Worm (Caenorhabditis elegans) whole organism, L2 larva: ENCODE data around the gene H02F09.3.

ENCODE experiments used
- C34F6.9 ChIP-seq: fragments of 150-350 bp; optimal IDR thresholded peaks from 2 replicates; lab custom pipeline; 2014; ENCODE audit warnings: missing biosample characterization, missing genetic modification characterization
- F13H6.1 ChIP-seq: sonication (generic microtip); optimal IDR thresholded peaks from 2 replicates; lab custom pipeline; 2016; ENCODE audit warnings: missing genetic modification characterization, missing compliant biosample characterization
- R02D3.7 ChIP-seq: fragments of 150-350 bp; optimal IDR thresholded peaks from 2 replicates; lab custom pipeline; 2014; ENCODE audit warnings: missing biosample characterization, missing genetic modification characterization
- Y55F3AM.14 ChIP-seq: fragments of 200-800 bp; sonication (Bioruptor generic); optimal IDR thresholded peaks from 2 replicates; lab custom pipeline; 2018; ENCODE audit warnings: mild to moderate bottlenecking, missing genetic modification characterization, missing compliant biosample characterization
- ZK546.5 ChIP-seq: sonication (generic microtip); optimal IDR thresholded peaks from 2 replicates; lab custom pipeline; 2017; ENCODE audit warnings: missing biosample characterization, missing genetic modification characterization
- alr-1 ChIP-seq: fragments of 150-350 bp; optimal IDR thresholded peaks from 2 replicates; lab custom pipeline; 2014; ENCODE audit warnings: missing biosample characterization, missing genetic modification characterization
- ama-1 ChIP-seq: fragments of 150-350 bp; optimal IDR thresholded peaks from 2 replicates; lab custom pipeline; 2018; ENCODE audit warnings: inconsistent platforms
- blmp-1 ChIP-seq: sonication (generic microtip); optimal IDR thresholded peaks from 2 replicates; lab custom pipeline; 2017; ENCODE audit warnings: missing genetic modification characterization, mild to moderate bottlenecking, missing compliant biosample characterization, antibody characterized with exemption, moderate library complexity; ENCODE audit not compliant: insufficient read depth
- ceh-16 ChIP-seq: fragments of 150-350 bp; optimal IDR thresholded peaks from 2 replicates; lab custom pipeline; 2014; ENCODE audit warnings: missing biosample characterization, missing genetic modification characterization
- crh-2 ChIP-seq: sonication (generic microtip); optimal IDR thresholded peaks from 2 replicates; lab custom pipeline; 2017; ENCODE audit warnings: missing biosample characterization, missing genetic modification characterization
- egl-27 ChIP-seq: sonication (generic microtip); optimal IDR thresholded peaks from 3 replicates; lab custom pipeline; 2017; ENCODE audit warnings: missing biosample characterization, missing genetic modification reagents, missing genetic modification characterization
- elt-1 ChIP-seq: fragments of 150-350 bp; optimal IDR thresholded peaks from 2 replicates; lab custom pipeline; 2014; ENCODE audit warnings: missing biosample characterization, missing genetic modification characterization
- fos-1 ChIP-seq: fragments of 150-350 bp; optimal IDR thresholded peaks from 2 replicates; lab custom pipeline; 2014; ENCODE audit warnings: missing biosample characterization, missing genetic modification characterization
- gmeb-1 ChIP-seq: fragments of 150-350 bp; optimal IDR thresholded peaks from 2 replicates; lab custom pipeline; 2014; ENCODE audit warnings: missing biosample characterization, missing genetic modification characterization
- lin-11 ChIP-seq: fragments of 150-350 bp; sonication (generic microtip); optimal IDR thresholded peaks from 2 replicates; lab custom pipeline; 2014; ENCODE audit warnings: missing biosample characterization, missing genetic modification characterization, inconsistent platforms, mixed read lengths
- lin-13 ChIP-seq: fragments of 150-350 bp; optimal IDR thresholded peaks from 2 replicates; lab custom pipeline; 2014; ENCODE audit warnings: missing biosample characterization, missing genetic modification reagents, missing genetic modification characterization
- lin-39 ChIP-seq: fragments of 150-350 bp; optimal IDR thresholded peaks from 2 replicates; lab custom pipeline; 2014; ENCODE audit warnings: missing biosample characterization, missing genetic modification reagents, missing genetic modification characterization
- lsy-2 ChIP-seq, 2 experiments: fragments of 150-350 bp in 1 of 2; sonication (generic microtip) in 1 of 2; optimal IDR thresholded peaks; 2 replicates each; lab custom pipeline; 2014 to 2017; ENCODE audit warnings: missing biosample characterization in 2 of 2, missing genetic modification characterization in 2 of 2
- mab-5 ChIP-seq: fragments of 150-350 bp; optimal IDR thresholded peaks from 2 replicates; lab custom pipeline; 2014; ENCODE audit warnings: missing biosample characterization, missing genetic modification characterization
- mbf-1 ChIP-seq: sonication (generic microtip); optimal IDR thresholded peaks from 2 replicates; lab custom pipeline; 2017; ENCODE audit warnings: missing biosample characterization, missing genetic modification characterization
- mdl-1 ChIP-seq, 2 experiments: fragments of 150-350 bp in 1 of 2; sonication (generic microtip) in 1 of 2; optimal IDR thresholded peaks; 2 replicates each; lab custom pipeline; 2017; ENCODE audit warnings: missing biosample characterization in 2 of 2, missing genetic modification characterization in 2 of 2
- nhr-10 ChIP-seq: sonication (generic microtip); optimal IDR thresholded peaks from 2 replicates; lab custom pipeline; 2017; ENCODE audit warnings: missing biosample characterization, missing genetic modification characterization
- nhr-11 ChIP-seq: fragments of 150-350 bp; optimal IDR thresholded peaks from 2 replicates; lab custom pipeline; 2014; ENCODE audit warnings: missing biosample characterization, missing genetic modification characterization
- nhr-129 ChIP-seq: fragments of 150-350 bp; optimal IDR thresholded peaks from 2 replicates; lab custom pipeline; 2014; ENCODE audit warnings: missing biosample characterization, missing genetic modification characterization
- nhr-21 ChIP-seq: fragments of 150-350 bp; optimal IDR thresholded peaks from 2 replicates; lab custom pipeline; 2014; ENCODE audit warnings: missing biosample characterization, missing genetic modification characterization
- nhr-23 ChIP-seq: fragments of 150-350 bp; optimal IDR thresholded peaks from 2 replicates; lab custom pipeline; 2014; ENCODE audit warnings: missing biosample characterization, missing genetic modification reagents, missing genetic modification characterization
- nhr-237 ChIP-seq: fragments of 150-350 bp; optimal IDR thresholded peaks from 2 replicates; lab custom pipeline; 2014; ENCODE audit warnings: missing biosample characterization, missing genetic modification characterization
- nhr-25 ChIP-seq: fragments of 150-350 bp; sonication (generic microtip); optimal IDR thresholded peaks from 3 replicates; lab custom pipeline; 2014; ENCODE audit warnings: missing biosample characterization, missing genetic modification characterization
- nhr-6 ChIP-seq: fragments of 150-350 bp; optimal IDR thresholded peaks from 2 replicates; lab custom pipeline; 2014; ENCODE audit warnings: missing biosample characterization, missing genetic modification characterization
- nhr-77 ChIP-seq: fragments of 150-350 bp; optimal IDR thresholded peaks from 2 replicates; lab custom pipeline; 2014; ENCODE audit warnings: missing biosample characterization, missing genetic modification characterization
- peb-1 ChIP-seq: fragments of 150-350 bp; optimal IDR thresholded peaks from 2 replicates; lab custom pipeline; 2014; ENCODE audit warnings: missing biosample characterization, missing genetic modification characterization
- sem-4 ChIP-seq: fragments of 150-350 bp; optimal IDR thresholded peaks from 2 replicates; lab custom pipeline; 2014; ENCODE audit warnings: missing biosample characterization, missing genetic modification reagents, missing genetic modification characterization
- skn-1 ChIP-seq: sonication (generic microtip); optimal IDR thresholded peaks from 2 replicates; lab custom pipeline; 2017; ENCODE audit warnings: missing biosample characterization, missing genetic modification characterization
- sma-3 ChIP-seq: sonication (generic microtip); optimal IDR thresholded peaks from 2 replicates; lab custom pipeline; 2016; ENCODE audit warnings: missing genetic modification reagents, missing genetic modification characterization, missing compliant biosample characterization
- sma-9 ChIP-seq, 2 experiments: fragments of 150-350 bp in 1 of 2; sonication (generic microtip) in 1 of 2; optimal IDR thresholded peaks; 2 replicates each; lab custom pipeline; 2014 to 2016; ENCODE audit warnings: missing genetic modification characterization in 2 of 2, mild to moderate bottlenecking in 1 of 2, missing biosample characterization in 1 of 2, missing compliant biosample characterization in 1 of 2, missing genetic modification reagents in 1 of 2, moderate library complexity in 1 of 2
- snpc-4 ChIP-seq: fragments of 150-350 bp; optimal IDR thresholded peaks from 2 replicates; lab custom pipeline; 2014; ENCODE audit warnings: missing biosample characterization, missing genetic modification characterization
- unc-39 ChIP-seq: fragments of 150-350 bp; optimal IDR thresholded peaks from 2 replicates; lab custom pipeline; 2014; ENCODE audit warnings: missing biosample characterization, missing genetic modification characterization
- unc-55 ChIP-seq: fragments of 150-350 bp; sonication (generic microtip); optimal IDR thresholded peaks from 3 replicates; lab custom pipeline; 2014; ENCODE audit warnings: missing biosample characterization, missing genetic modification reagents, missing genetic modification characterization
- unc-62 ChIP-seq: fragments of 150-350 bp; optimal IDR thresholded peaks from 2 replicates; lab custom pipeline; 2014; ENCODE audit warnings: missing biosample characterization, missing genetic modification reagents, missing genetic modification characterization
- zag-1 ChIP-seq: fragments of 150-350 bp; optimal IDR thresholded peaks from 2 replicates; lab custom pipeline; 2014; ENCODE audit warnings: missing biosample characterization, missing genetic modification characterization
- ztf-4 ChIP-seq: fragments of 150-350 bp; optimal IDR thresholded peaks from 2 replicates; lab custom pipeline; 2014; ENCODE audit warnings: missing biosample characterization, missing genetic modification characterization

Gene H02F09.3

DNA sequence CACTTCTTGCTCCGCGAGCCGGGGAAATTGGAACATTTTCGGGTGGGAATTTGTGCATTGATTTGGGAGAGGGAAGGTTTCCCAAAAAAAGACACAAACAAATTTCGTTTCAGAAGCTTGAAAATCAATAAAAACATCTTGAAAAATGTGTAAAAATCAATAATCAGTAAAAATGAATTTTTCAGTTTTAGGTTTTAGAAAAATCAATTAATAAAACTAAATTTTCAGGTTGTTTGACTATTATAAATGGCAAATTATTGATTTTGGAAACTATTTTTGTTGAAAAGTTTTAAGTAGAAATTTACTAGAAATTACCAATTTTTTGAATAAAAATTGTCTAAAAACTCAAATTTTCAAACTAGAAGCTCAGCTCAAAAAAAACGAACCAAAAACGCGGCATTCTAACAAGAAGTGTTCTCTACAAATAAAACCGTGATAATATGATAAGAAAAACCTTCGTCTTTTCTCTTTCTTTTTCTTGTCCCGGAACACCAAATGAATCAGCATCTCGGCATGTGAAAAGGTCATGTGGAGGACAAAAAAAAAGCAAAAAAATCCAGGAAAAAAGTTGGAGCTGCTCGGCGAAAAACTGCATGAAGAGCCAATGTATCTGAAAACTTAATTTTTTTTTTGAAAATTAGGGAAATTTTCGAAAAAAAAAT lies 42.8 kb upstream of the H02F09.3 start:
- TF ChIP-seq snpc-4 (tag; lab: Kevin White, UChicago), result no peak
- TF ChIP-seq fos-1 (tag; lab: Kevin White, UChicago), result peak; percentile 67
- no peak for TF ChIP-seq lsy-2 (tag; optimal IDR thresholded peaks at IDR 0.05; lab: Kevin White, UChicago)

DNA sequence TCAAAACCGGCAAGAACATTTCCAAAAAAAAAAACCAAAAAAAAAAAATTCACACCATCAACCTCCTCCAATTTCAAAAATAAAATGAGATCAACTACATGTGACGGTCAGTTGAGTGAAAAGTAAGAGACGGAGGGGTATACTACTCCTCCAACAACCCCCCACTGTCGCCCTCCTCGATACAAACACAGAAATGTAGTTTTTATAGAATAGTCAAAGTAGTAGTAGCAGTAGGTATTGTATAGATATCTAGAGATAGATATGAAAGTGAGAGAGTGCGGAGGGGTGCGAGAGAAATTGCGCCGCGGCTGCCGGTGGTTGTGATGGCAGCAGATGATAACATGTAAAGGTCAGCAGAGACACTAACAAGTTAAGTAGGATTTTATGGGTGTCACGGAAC lies 41.1 kb upstream of the H02F09.3 start:
- TF ChIP-seq elt-1 (tag; lab: Kevin White, UChicago) (no peak), unc-62 (GFP tag; lab: Kevin White, UChicago) (no peak), unc-55 (no peak), lin-13 (GFP tag; lab: Kevin White, UChicago) (peak; percentile 7), sem-4 (tag; lab: Kevin White, UChicago) (peak; percentile 31), nhr-25 (tag; lab: Kevin White, UChicago) (peak; percentile 83), nhr-23 (tag; lab: Kevin White, UChicago) (no peak), ztf-4 (tag; lab: Kevin White, UChicago) (no peak), mbf-1 (tag; lab: Kevin White, UChicago) (no peak), ZK546.5 (no peak), ceh-16 (tag; lab: Kevin White, UChicago) (peak; percentile 48), peb-1 (tag; lab: Kevin White, UChicago) (no peak), snpc-4 (tag; lab: Kevin White, UChicago) (no peak), blmp-1 (tag; lab: Kevin White, UChicago) (peak; percentile 30), ama-1 (no peak), zag-1 (tag; lab: Kevin White, UChicago) (no peak), lin-11 (tag; lab: Kevin White, UChicago) (no peak), alr-1 (tag; lab: Kevin White, UChicago) (no peak), C34F6.9 (tag; lab: Kevin White, UChicago) (peak; percentile 21), nhr-6 (no peak), lin-39 (tag; lab: Kevin White, UChicago) (no peak), sma-3 (GFP tag; lab: Kevin White, UChicago) (peak; percentile 53), nhr-10 (no peak), skn-1 (no peak), nhr-21 (tag; lab: Kevin White, UChicago) (no peak), F13H6.1 (tag; lab: Kevin White, UChicago) (peak; percentile 47), Y55F3AM.14 (no peak), mab-5 (tag; lab: Kevin White, UChicago) (no peak), egl-27 (tag; lab: Kevin White, UChicago) (no peak), unc-39 (tag; lab: Kevin White, UChicago) (no peak), nhr-237 (tag; lab: Kevin White, UChicago) (no peak), sma-9 (GFP tag; optimal IDR thresholded peaks at IDR 0.05; lab: Kevin White, UChicago) (peak; percentile 69), sma-9 (tag; optimal IDR thresholded peaks at IDR 0.05; lab: Kevin White, UChicago) (no peak), nhr-129 (tag; lab: Kevin White, UChicago) (peak; percentile 51), nhr-11 (tag; lab: Kevin White, UChicago) (no peak), fos-1 (tag; lab: Kevin White, UChicago) (peak; percentile 35), nhr-77 (tag; lab: Kevin White, UChicago) (no peak), R02D3.7 (no peak), lsy-2 (tag; optimal IDR thresholded peaks at IDR 0.05; lab: Kevin White, UChicago) (no peak), mdl-1 (tag; optimal IDR thresholded peaks at IDR 0.05; lab: Kevin White, UChicago) (no peak), crh-2 (tag; lab: Kevin White, UChicago) (peak; percentile 57), gmeb-1 (tag; lab: Kevin White, UChicago) (no peak)

DNA sequence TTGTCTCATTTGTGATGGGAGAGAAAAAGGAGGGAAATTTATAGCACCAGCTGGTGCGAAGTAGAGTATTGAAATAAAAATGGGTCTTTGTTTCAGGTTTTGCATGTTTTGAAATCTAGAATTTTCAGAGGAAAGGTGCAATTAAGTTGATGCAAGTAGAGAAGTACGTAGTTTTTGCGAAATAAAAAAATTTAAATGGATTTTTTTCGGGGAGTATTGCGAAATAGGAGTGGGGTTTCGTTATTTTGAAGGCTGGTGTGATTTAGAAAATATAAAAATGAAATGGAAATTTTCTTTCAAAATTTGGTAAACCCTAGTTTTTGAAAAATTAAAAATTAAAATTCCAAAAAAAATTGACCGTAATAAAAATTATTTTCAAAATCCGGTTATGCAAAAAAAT lies 40.4 kb upstream of the H02F09.3 start:
- TF ChIP-seq fos-1 (tag; lab: Kevin White, UChicago) (no peak), unc-55 (peak; percentile 17)
